Worm (Caenorhabditis elegans) whole organism, L1 larva: ENCODE data around the gene his-39.

Experiments used
- egl-27 ChIP-seq, 2 experiments: fragments of 150-350 bp in 1 of 2; sonication (generic microtip); optimal IDR thresholded peaks; 3 replicates each; lab custom pipeline; 2017 to 2018; ENCODE audit warnings: missing biosample characterization in 2 of 2, missing genetic modification characterization in 2 of 2, missing genetic modification reagents in 2 of 2
- lin-15B ChIP-seq: fragments of 150-350 bp; sonication (generic microtip); optimal IDR thresholded peaks from 3 replicates; lab custom pipeline; 2014; ENCODE audit warnings: missing biosample characterization, missing genetic modification characterization
- lsy-2 ChIP-seq, 2 experiments: fragments of 150-350 bp; optimal IDR thresholded peaks; 2 replicates each; lab custom pipeline; 2014; ENCODE audit warnings: missing biosample characterization in 2 of 2, missing genetic modification characterization in 2 of 2
- nhr-19 ChIP-seq: fragments of 200-800 bp; sonication (Bioruptor generic); conservative IDR thresholded peaks from 2 replicates; pipeline ENCODE4 v1.3.6; 2022; ENCODE audit warnings: missing genetic modification characterization, missing compliant biosample characterization
- nhr-76 ChIP-seq: sonication (generic microtip); optimal IDR thresholded peaks from 2 replicates; lab custom pipeline; 2017; ENCODE audit warnings: missing biosample characterization, missing genetic modification characterization
- nhr-77 ChIP-seq: fragments of 150-350 bp; optimal IDR thresholded peaks from 2 replicates; lab custom pipeline; 2014; ENCODE audit warnings: missing biosample characterization, missing genetic modification characterization
- sptf-1 ChIP-seq: fragments of 150-350 bp; optimal IDR thresholded peaks from 2 replicates; lab custom pipeline; 2014; ENCODE audit warnings: missing biosample characterization, missing genetic modification characterization
- unc-62 ChIP-seq: fragments of 150-350 bp; optimal IDR thresholded peaks from 2 replicates; lab custom pipeline; 2014; ENCODE audit warnings: missing biosample characterization, missing genetic modification reagents, missing genetic modification characterization

- no peak for TF ChIP-seq unc-62 (GFP tag; lab: Kevin White, UChicago)
- TF ChIP-seq nhr-19 (GFP tag; lab: Robert Waterston, UW): no peak
- TF ChIP-seq sptf-1 (tag; lab: Kevin White, UChicago): no peak
- no peak for TF ChIP-seq egl-27 (tag; optimal IDR thresholded peaks at IDR 0.05; lab: Kevin White, UChicago)
- no peak for TF ChIP-seq nhr-76 (tag; lab: Kevin White, UChicago)
- TF ChIP-seq lin-15B (tag; lab: Kevin White, UChicago): no peak
- no peak for TF ChIP-seq lsy-2 (tag; optimal IDR thresholded peaks at IDR 0.05; lab: Kevin White, UChicago)
- TF ChIP-seq nhr-77 (tag; lab: Kevin White, UChicago): no peak
Measured at ce11 chrV:8494260-8494939, 41.9 kb upstream of the his-39 start, which contains the start of gene pxn-1.
